Worm (Caenorhabditis elegans) whole organism, late embryonic: ENCODE results near the gene T16G1.6.

Source experiments
- ceh-18 ChIP-seq: sonication (generic microtip); optimal IDR thresholded peaks from 2 replicates; lab custom pipeline; 2016; ENCODE audit warnings: missing genetic modification characterization, missing compliant biosample characterization
- ceh-19 ChIP-seq: fragments of 200-800 bp; sonication (Bioruptor generic); optimal IDR thresholded peaks from 2 replicates; lab custom pipeline; 2018; ENCODE audit warnings: mild to moderate bottlenecking, missing genetic modification characterization, missing compliant biosample characterization
- dve-1 ChIP-seq: sonication (generic microtip); optimal IDR thresholded peaks from 2 replicates; lab custom pipeline; 2017; ENCODE audit warnings: antibody characterized with exemption, mild to moderate bottlenecking, missing genetic modification characterization, missing compliant biosample characterization
- hlh-13 ChIP-seq: fragments of 200-800 bp; sonication (Bioruptor generic); optimal IDR thresholded peaks from 2 replicates; lab custom pipeline; 2018; ENCODE audit warnings: mild to moderate bottlenecking, missing genetic modification characterization, missing compliant biosample characterization
- nfya-1 ChIP-seq: sonication (generic microtip); optimal IDR thresholded peaks from 2 replicates; lab custom pipeline; 2017; ENCODE audit warnings: missing genetic modification characterization, mild to moderate bottlenecking, missing compliant biosample characterization, antibody characterized with exemption, moderate library complexity
- nhr-232 ChIP-seq: sonication (generic microtip); optimal IDR thresholded peaks from 2 replicates; lab custom pipeline; 2016; ENCODE audit warnings: missing genetic modification characterization, missing compliant biosample characterization
- pros-1 ChIP-seq: fragments of 150-350 bp; optimal IDR thresholded peaks from 2 replicates; lab custom pipeline; 2014; ENCODE audit warnings: missing biosample characterization, missing genetic modification reagents, missing genetic modification characterization

ce11 chrV:12939434-12939833 is 2.5 kb upstream of the T16G1.6 start, which contains the start of gene T16G1.5:
- TF ChIP-seq pros-1 (tag; lab: Kevin White, UChicago) (no peak), hlh-13 (GFP tag; lab: Kevin White, UChicago) (no peak), ceh-19 (GFP tag; lab: Kevin White, UChicago) (no peak), nhr-232 (tag; lab: Kevin White, UChicago) (no peak), dve-1 (tag; lab: Kevin White, UChicago) (no peak), nfya-1 (no peak), ceh-18 (tag; lab: Kevin White, UChicago) (no peak)
